Fruit fly (Drosophila melanogaster): ENCODE measurements around the gene FucTC.

- TF ChIP-seq CG8478 (optimal IDR thresholded peaks at IDR 0.05): no peak
- no peak for TF ChIP-seq CTCF (optimal IDR thresholded peaks at IDR 0.05)
Measured at dm6 chrX:23011203-23011602, at the start of gene FucTC.
